Fruit fly (Drosophila melanogaster): ENCODE data around the gene Cpr66D.

dm6 chr3L:8675545-8676084 lies 35.4 kb downstream of the Cpr66D start, which contains the start of gene hry:
- TF ChIP-seq toe (GFP tag; optimal IDR thresholded peaks at IDR 0.05) (peak; percentile 67), CG14711 (tag; optimal IDR thresholded peaks at IDR 0.05) (peak; percentile 58), kay (GFP tag; ENCODE audit: borderline replicate concordance) (peak; percentile 99), Crg-1 (GFP tag; optimal IDR thresholded peaks at IDR 0.05) (no peak), Hr96 (GFP tag; optimal IDR thresholded peaks at IDR 0.05) (peak; percentile 18)

All from whole organism, adult.